Fruit fly (Drosophila melanogaster): ENCODE results near the gene Cyp6d5.

The Cyp6d5 gene

DNA sequence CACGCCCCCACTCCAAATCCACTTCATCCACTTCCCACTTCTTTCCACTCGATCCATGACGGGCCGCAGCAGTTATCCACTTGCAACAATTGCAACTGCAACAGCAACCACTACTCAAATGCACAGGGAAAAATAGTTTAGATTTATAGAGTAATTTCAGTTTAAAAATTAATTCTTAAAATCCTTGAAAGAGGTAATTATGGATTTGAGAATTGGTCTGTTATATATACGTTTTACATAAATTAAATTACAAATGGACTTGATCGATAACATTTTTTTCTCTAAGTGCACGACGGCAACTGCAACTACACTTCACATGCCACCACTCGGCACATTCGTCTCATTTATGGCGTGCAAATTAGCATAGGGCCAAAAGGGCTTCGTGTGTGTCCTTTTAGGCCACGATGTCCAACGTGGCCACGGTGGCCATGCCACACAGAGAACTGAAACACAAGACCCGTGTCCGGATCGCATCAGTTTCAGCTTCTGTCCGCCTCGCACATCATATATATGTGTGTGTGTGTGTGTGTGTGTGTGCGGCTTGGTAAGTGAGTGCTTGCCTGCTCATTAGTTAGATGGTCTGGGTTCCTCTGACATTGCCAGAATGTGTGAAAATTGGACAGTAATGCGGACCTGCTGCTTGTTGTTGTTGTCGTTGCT, 44.0 kb upstream of the Cyp6d5 start (continued):
- TF ChIP-seq Lpt (GFP tag; optimal IDR thresholded peaks at IDR 0.05) (no peak), her (GFP tag; optimal IDR thresholded peaks at IDR 0.05) (no peak), CG8924 (tag; optimal IDR thresholded peaks at IDR 0.05) (peak; percentile 86), chn (GFP tag; optimal IDR thresholded peaks at IDR 0.05) (peak; percentile 70), Bteb2 (GFP tag; optimal IDR thresholded peaks at IDR 0.05) (peak; percentile 45), esg (GFP tag; conservative IDR thresholded peaks at IDR 0.05) (peak; percentile 57), sna (GFP tag; IDR thresholded peaks at IDR 0.05; ENCODE audit: partially characterized antibody) (no peak), CG12155 (GFP tag; optimal IDR thresholded peaks at IDR 0.05) (peak; percentile 69), NC2β (GFP tag; optimal IDR thresholded peaks at IDR 0.05) (peak; percentile 77), CG12942 (GFP tag; optimal IDR thresholded peaks at IDR 0.05) (peak; percentile 52), CG8281 (tag; optimal IDR thresholded peaks at IDR 0.05) (peak; percentile 21), gro (GFP tag; optimal IDR thresholded peaks at IDR 0.05) (no peak), D19B (GFP tag; optimal IDR thresholded peaks at IDR 0.05) (no peak), CG10959 (GFP tag; IDR thresholded peaks at IDR 0.05) (peak; percentile 85), B-H1 (GFP tag; IDR thresholded peaks at IDR 0.05) (peak; percentile 49), fu2 (GFP tag; optimal IDR thresholded peaks at IDR 0.05) (no peak), pnt (GFP tag; optimal IDR thresholded peaks at IDR 0.05) (peak; percentile 72), NK7.1 (GFP tag; optimal IDR thresholded peaks at IDR 0.05) (no peak), NfI (GFP tag; optimal IDR thresholded peaks at IDR 0.05) (no peak), ash1 (GFP tag; optimal IDR thresholded peaks at IDR 0.05) (no peak), CG17829 (tag; optimal IDR thresholded peaks at IDR 0.05) (peak; percentile 92), CG17612 (GFP tag; IDR thresholded peaks at IDR 0.05) (no peak), vvl (GFP tag; IDR thresholded peaks at IDR 0.05) (peak; percentile 86), sima (GFP tag; optimal IDR thresholded peaks at IDR 0.05) (no peak), CG34422 (GFP tag; IDR thresholded peaks at IDR 0.05) (peak; percentile 51; the same call in 1 of the 3 replicates), usp (GFP tag; optimal IDR thresholded peaks at IDR 0.05) (no peak), Hmr (GFP tag; optimal IDR thresholded peaks at IDR 0.05) (peak; percentile 23), CG2120 (GFP tag; optimal IDR thresholded peaks at IDR 0.05) (peak; percentile 6), CG17361 (GFP tag; IDR thresholded peaks at IDR 0.05) (peak; percentile 81), pzg (GFP tag; optimal IDR thresholded peaks at IDR 0.05) (no peak), CG43689 (GFP tag; IDR thresholded peaks at IDR 0.05) (no peak), vnd (GFP tag; IDR thresholded peaks at IDR 0.05; ENCODE audit: partially characterized antibody) (no peak), vfl (GFP tag; optimal IDR thresholded peaks at IDR 0.05) (peak; percentile 42), D (optimal IDR thresholded peaks at IDR 0.05) (no peak), D (GFP tag; optimal IDR thresholded peaks at IDR 0.05) (peak; percentile 78), eve (GFP tag; optimal IDR thresholded peaks at IDR 0.05) (peak; percentile 45 to 86), CG17802 (tag; optimal IDR thresholded peaks at IDR 0.05) (peak; percentile 8), twi (tag; optimal IDR thresholded peaks at IDR 0.05) (peak; percentile 68), CG32532 (GFP tag; IDR thresholded peaks at IDR 0.05) (peak; percentile 50; the same call in 1 of the 2 replicates), Drgx (GFP tag; IDR thresholded peaks at IDR 0.05) (peak; percentile 80), CG4730 (GFP tag; IDR thresholded peaks at IDR 0.05) (peak; percentile 65), pros (GFP tag; optimal IDR thresholded peaks at IDR 0.05) (no peak), kni (GFP tag; optimal IDR thresholded peaks at IDR 0.05) (no peak), CG10462 (GFP tag; optimal IDR thresholded peaks at IDR 0.05) (peak; percentile 62), Sry-β (GFP tag; optimal IDR thresholded peaks at IDR 0.05) (no peak), Trl (optimal IDR thresholded peaks at IDR 0.05) (no peak), Trl (GFP tag; optimal IDR thresholded peaks at IDR 0.05) (peak; percentile 64), CG30431 (GFP tag; optimal IDR thresholded peaks at IDR 0.05) (peak; percentile 52), fd64A (GFP tag; optimal IDR thresholded peaks at IDR 0.05) (no peak), BtbVII (GFP tag; optimal IDR thresholded peaks at IDR 0.05) (peak; percentile 25), Med (GFP tag) (peak; percentile 76), CG12744 (GFP tag; optimal IDR thresholded peaks at IDR 0.05) (peak; percentile 28)

All from whole organism, embryonic.